Worm (Caenorhabditis elegans) whole organism, young adult: Measurements from ENCODE around the gene R11D1.12.

Experiments used
- B0261.1 ChIP-seq: sonication (generic microtip); optimal IDR thresholded peaks from 2 replicates; lab custom pipeline; 2016; ENCODE audit warnings: mild to moderate bottlenecking, missing genetic modification characterization, moderate library complexity, missing compliant biosample characterization
- B0336.3 ChIP-seq: fragments of 200-800 bp; sonication (Bioruptor generic); IDR thresholded peaks from 2 replicates; pipeline ENCODE4 v1.3.6; 2022; ENCODE audit warnings: missing genetic modification characterization, missing compliant biosample characterization
- C17E4.6 ChIP-seq: fragments of 200-800 bp; sonication (Bioruptor generic); IDR thresholded peaks from 2 replicates; pipeline ENCODE4 v1.3.6; 2022; ENCODE audit warnings: missing genetic modification reagents, missing genetic modification characterization, missing compliant biosample characterization
- F23B12.7 ChIP-seq: sonication (generic microtip); optimal IDR thresholded peaks from 2 replicates; lab custom pipeline; 2017; ENCODE audit warnings: missing genetic modification characterization, mild to moderate bottlenecking, missing compliant biosample characterization, antibody characterized with exemption, moderate library complexity; ENCODE audit not compliant: insufficient read depth
- T26A5.8 ChIP-seq: sonication (generic microtip); optimal IDR thresholded peaks from 2 replicates; lab custom pipeline; 2016; ENCODE audit warnings: missing genetic modification characterization, missing compliant biosample characterization
- Y53F4B.3 ChIP-seq: fragments of 200-800 bp; sonication (Bioruptor generic); IDR thresholded peaks from 2 replicates; pipeline ENCODE4 v1.3.6; 2022; ENCODE audit warnings: missing genetic modification reagents, missing genetic modification characterization, missing compliant biosample characterization
- Y53G8AR.9 ChIP-seq: fragments of 200-800 bp; sonication (Bioruptor generic); conservative IDR thresholded peaks from 2 replicates; pipeline ENCODE4 v1.3.6; 2022; ENCODE audit warnings: missing genetic modification reagents, missing genetic modification characterization, missing compliant biosample characterization
- Y67H2A.10 ChIP-seq: fragments of 200-800 bp; sonication (Bioruptor generic); conservative IDR thresholded peaks from 2 replicates; pipeline ENCODE4 v1.3.6; 2022; ENCODE audit warnings: missing genetic modification reagents, missing genetic modification characterization, missing compliant biosample characterization
- attf-3 ChIP-seq: fragments of 200-800 bp; sonication (Bioruptor generic); conservative IDR thresholded peaks from 2 replicates; pipeline ENCODE4 v1.3.6; 2022; ENCODE audit warnings: missing genetic modification reagents, missing genetic modification characterization, missing compliant biosample characterization
- attf-5 ChIP-seq: fragments of 200-800 bp; sonication (Bioruptor generic); optimal IDR thresholded peaks from 2 replicates; lab custom pipeline; 2018; ENCODE audit warnings: mild to moderate bottlenecking, missing genetic modification characterization, missing compliant biosample characterization
- bed-2 ChIP-seq: fragments of 200-800 bp; sonication (Bioruptor generic); IDR thresholded peaks from 2 replicates; pipeline ENCODE4 v1.3.6; 2022; ENCODE audit warnings: missing genetic modification reagents, missing genetic modification characterization, missing compliant biosample characterization
- ceh-100 ChIP-seq: fragments of 200-800 bp; sonication (Bioruptor generic); IDR thresholded peaks from 2 replicates; pipeline ENCODE4 v1.3.6; 2022; ENCODE audit warnings: missing genetic modification reagents, missing genetic modification characterization, missing compliant biosample characterization
- ceh-27 ChIP-seq: fragments of 200-800 bp; sonication (Bioruptor generic); optimal IDR thresholded peaks from 2 replicates; lab custom pipeline; 2018; ENCODE audit warnings: mild to moderate bottlenecking, missing genetic modification characterization, moderate library complexity, missing compliant biosample characterization
- ceh-58 ChIP-seq: fragments of 200-800 bp; sonication (Bioruptor generic); IDR thresholded peaks from 2 replicates; pipeline ENCODE4 v1.3.6; 2022; ENCODE audit warnings: missing genetic modification characterization, missing compliant biosample characterization
- ceh-79 ChIP-seq: sonication (generic microtip); optimal IDR thresholded peaks from 2 replicates; lab custom pipeline; 2017; ENCODE audit warnings: mild to moderate bottlenecking, missing genetic modification characterization, missing compliant biosample characterization
- ceh-91 ChIP-seq: fragments of 200-800 bp; sonication (Bioruptor generic); IDR thresholded peaks from 2 replicates; pipeline ENCODE4 v1.3.6; 2022; ENCODE audit warnings: missing genetic modification reagents, missing genetic modification characterization, missing compliant biosample characterization
- die-1 ChIP-seq: sonication (generic microtip); optimal IDR thresholded peaks from 2 replicates; lab custom pipeline; 2016; ENCODE audit warnings: missing genotype, mild to moderate bottlenecking, missing genetic modification characterization, missing compliant biosample characterization
- efl-1 ChIP-seq: fragments of 150-350 bp; optimal IDR thresholded peaks from 2 replicates; lab custom pipeline; 2014; ENCODE audit warnings: missing biosample characterization, missing genetic modification reagents, missing genetic modification characterization
- egl-18 ChIP-seq: fragments of 200-800 bp; sonication (Bioruptor generic); IDR thresholded peaks from 2 replicates; pipeline ENCODE4 v1.3.6; 2022; ENCODE audit warnings: missing genetic modification reagents, missing genetic modification characterization, missing compliant biosample characterization
- ets-4 ChIP-seq: fragments of 200-800 bp; sonication (Bioruptor generic); optimal IDR thresholded peaks from 2 replicates; lab custom pipeline; 2018; ENCODE audit warnings: mild to moderate bottlenecking, missing genetic modification characterization, missing compliant biosample characterization
- fkh-3 ChIP-seq: sonication (generic microtip); optimal IDR thresholded peaks from 2 replicates; lab custom pipeline; 2016; ENCODE audit warnings: mild to moderate bottlenecking, missing genetic modification characterization, missing compliant biosample characterization
- gei-17 ChIP-seq: fragments of 200-800 bp; sonication (Bioruptor generic); optimal IDR thresholded peaks from 2 replicates; lab custom pipeline; 2018; ENCODE audit warnings: mild to moderate bottlenecking, missing genetic modification characterization, missing compliant biosample characterization
- hmg-20 ChIP-seq: fragments of 200-800 bp; sonication (Bioruptor generic); IDR thresholded peaks from 2 replicates; pipeline ENCODE4 v1.3.6; 2022; ENCODE audit warnings: missing genetic modification reagents, missing genetic modification characterization, missing compliant biosample characterization
- hrde-1 ChIP-seq: sonication (generic microtip); optimal IDR thresholded peaks from 2 replicates; lab custom pipeline; 2016; ENCODE audit warnings: missing genetic modification characterization, mild to moderate bottlenecking, missing compliant biosample characterization, moderate library complexity, missing genotype, missing genetic modification reagents, borderline replicate concordance
- lag-1 ChIP-seq: fragments of 200-800 bp; sonication (Bioruptor generic); IDR thresholded peaks from 2 replicates; pipeline ENCODE4 v1.3.6; 2022; ENCODE audit warnings: missing genetic modification reagents, missing genetic modification characterization, missing compliant biosample characterization
- let-607 ChIP-seq, 2 experiments: fragments of 200-800 bp in 1 of 2; sonication (Bioruptor generic) in 1 of 2; sonication (generic microtip) in 1 of 2; optimal IDR thresholded peaks; 2 replicates each; lab custom pipeline; 2016 to 2018; ENCODE audit warnings: mild to moderate bottlenecking in 2 of 2, missing compliant biosample characterization in 2 of 2, missing genetic modification characterization in 2 of 2, moderate library complexity in 2 of 2, missing genotype in 1 of 2
- lin-26 ChIP-seq: fragments of 200-800 bp; sonication (Bioruptor generic); IDR thresholded peaks from 2 replicates; pipeline ENCODE4 v1.3.6; 2022; ENCODE audit warnings: missing genetic modification reagents, missing genetic modification characterization, missing compliant biosample characterization
- lin-35 ChIP-seq, 3 experiments: fragments of 150-350 bp in 2 of 3; sonication (generic microtip) in 1 of 3; optimal IDR thresholded peaks; 2 replicates each; lab custom pipeline; 2014 to 2018; ENCODE audit warnings: missing biosample characterization in 3 of 3, missing genetic modification characterization in 3 of 3, missing genetic modification reagents in 3 of 3
- lin-54 ChIP-seq: fragments of 200-800 bp; sonication (Bioruptor generic); optimal IDR thresholded peaks from 2 replicates; lab custom pipeline; 2018; ENCODE audit warnings: mild to moderate bottlenecking, missing genetic modification characterization, missing compliant biosample characterization
- lsy-27 ChIP-seq: sonication (generic microtip); optimal IDR thresholded peaks from 2 replicates; lab custom pipeline; 2017; ENCODE audit warnings: missing genetic modification characterization, mild to moderate bottlenecking, missing compliant biosample characterization, antibody characterized with exemption, missing genotype, borderline replicate concordance; ENCODE audit not compliant: insufficient read depth
- madf-6 ChIP-seq: fragments of 200-800 bp; sonication (Bioruptor generic); IDR thresholded peaks from 2 replicates; pipeline ENCODE4 v1.3.6; 2022; ENCODE audit warnings: missing genetic modification reagents, missing genetic modification characterization, missing compliant biosample characterization
- mcd-1 ChIP-seq: fragments of 200-800 bp; sonication (Bioruptor generic); IDR thresholded peaks from 2 replicates; pipeline ENCODE4 v1.3.6; 2022; ENCODE audit warnings: missing genetic modification reagents, missing genetic modification characterization, missing compliant biosample characterization
- mxl-1 ChIP-seq: sonication (generic microtip); optimal IDR thresholded peaks from 2 replicates; lab custom pipeline; 2016; ENCODE audit warnings: missing genetic modification characterization, missing compliant biosample characterization
- nhr-80 ChIP-seq: sonication (generic microtip); optimal IDR thresholded peaks from 2 replicates; lab custom pipeline; 2016; ENCODE audit warnings: missing genetic modification characterization, missing compliant biosample characterization
- rpc-1 ChIP-seq, 2 experiments: fragments of 150-350 bp in 1 of 2; sonication (generic microtip) in 1 of 2; optimal IDR thresholded peaks; 2 replicates each; lab custom pipeline; 2014 to 2018; ENCODE audit warnings: missing biosample characterization in 1 of 2, missing genetic modification characterization in 1 of 2, missing genetic modification reagents in 1 of 2, missing genotype in 1 of 2
- snpc-3.4 ChIP-seq: sonication (generic microtip); optimal IDR thresholded peaks from 2 replicates; lab custom pipeline; 2017; ENCODE audit warnings: missing genetic modification characterization, mild to moderate bottlenecking, missing compliant biosample characterization, antibody characterized with exemption, moderate library complexity, missing genotype, missing genetic modification reagents
- somi-1 ChIP-seq: fragments of 200-800 bp; sonication (Bioruptor generic); optimal IDR thresholded peaks from 2 replicates; lab custom pipeline; 2018; ENCODE audit warnings: mild to moderate bottlenecking, missing genetic modification characterization, missing compliant biosample characterization
- unc-130 ChIP-seq: sonication (generic microtip); optimal IDR thresholded peaks from 2 replicates; lab custom pipeline; 2016; ENCODE audit warnings: missing genetic modification reagents, missing genetic modification characterization, missing compliant biosample characterization
- ztf-18 ChIP-seq: sonication (generic microtip); optimal IDR thresholded peaks from 2 replicates; lab custom pipeline; 2016; ENCODE audit warnings: missing genotype, mild to moderate bottlenecking, missing genetic modification characterization, missing compliant biosample characterization
- ztf-3 ChIP-seq: fragments of 200-800 bp; sonication (Bioruptor generic); optimal IDR thresholded peaks from 2 replicates; lab custom pipeline; 2018; ENCODE audit warnings: mild to moderate bottlenecking, missing genetic modification characterization, missing compliant biosample characterization

Gene R11D1.12

DNA sequence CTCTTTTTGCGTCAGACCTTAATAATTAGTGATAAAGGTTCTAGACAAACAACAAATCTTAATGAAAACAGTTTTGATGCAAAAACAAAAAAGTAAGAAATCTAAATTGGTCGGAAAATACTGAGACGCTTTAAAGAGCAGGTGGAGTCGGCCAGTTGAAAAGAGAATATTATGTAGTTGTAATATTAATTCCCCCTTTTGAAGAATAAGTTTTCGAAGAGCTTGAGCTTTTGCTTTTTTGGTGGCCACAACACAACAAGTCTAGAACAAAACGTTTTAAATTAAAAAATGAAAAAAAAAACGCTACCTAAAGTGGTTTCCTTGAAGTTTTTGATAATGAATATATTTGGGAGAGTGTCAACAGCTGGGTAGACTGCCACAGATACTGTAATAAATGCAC lies 9.3 kb downstream of the R11D1.12 start, which contains the start of gene str-178:
str-178 (minus strand) TSS at position 101 of the 400 bp plus-strand sequence.
- TF ChIP-seq egl-18 (GFP tag; lab: Robert Waterston, UW) = no peak
- no peak for TF ChIP-seq mxl-1 (tag; lab: Kevin White, UChicago)
- no peak for TF ChIP-seq ceh-91 (GFP tag; lab: Robert Waterston, UW)
- no peak for TF ChIP-seq somi-1

DNA sequence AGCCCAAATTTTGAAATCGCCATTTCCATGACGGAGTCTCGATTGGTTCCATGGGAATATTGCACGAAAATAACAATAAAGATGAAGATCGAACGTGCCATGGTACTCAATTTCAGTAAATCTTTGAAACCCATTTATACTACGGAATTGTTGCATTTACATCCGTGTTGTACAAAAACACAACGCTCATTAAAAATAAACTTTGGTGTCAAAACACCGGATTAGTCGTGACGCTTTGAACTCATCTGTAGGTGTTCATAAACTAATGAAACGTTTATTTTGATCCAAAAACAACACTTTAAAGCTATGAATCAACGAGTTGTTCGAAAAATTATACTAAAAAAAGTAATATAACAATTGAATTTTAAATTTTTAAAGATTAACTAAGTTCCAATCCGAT lies 11.7 kb downstream of the R11D1.12 start, which contains the start of gene R11D1.4:
R11D1.4 (minus strand) TSS at position 101 of the 400 bp plus-strand sequence.
- TF ChIP-seq ets-4 (GFP tag; lab: Kevin White, UChicago) = no peak
- no peak for TF ChIP-seq snpc-3.4 (tag; lab: Kevin White, UChicago)
- TF ChIP-seq F23B12.7 (tag; lab: Kevin White, UChicago) = no peak
- TF ChIP-seq ceh-79 = no peak
- TF ChIP-seq lin-54 = no peak
- TF ChIP-seq hmg-20 (GFP tag; lab: Robert Waterston, UW) = no peak
- no peak for TF ChIP-seq hrde-1 (tag; lab: Kevin White, UChicago)
- TF ChIP-seq lsy-27 (tag; lab: Kevin White, UChicago) = no peak
- TF ChIP-seq efl-1 (GFP tag; lab: Kevin White, UChicago) = no peak
- no peak for TF ChIP-seq B0336.3 (GFP tag; lab: Robert Waterston, UW)
- TF ChIP-seq madf-6 (GFP tag; lab: Robert Waterston, UW) = no peak
- no peak for TF ChIP-seq ceh-58
- no peak for TF ChIP-seq lin-35 (GFP tag; optimal IDR thresholded peaks at IDR 0.05; lab: Kevin White, UChicago)
- TF ChIP-seq Y53F4B.3 = no peak
- no peak for TF ChIP-seq Y53G8AR.9 (GFP tag; lab: Robert Waterston, UW)

DNA sequence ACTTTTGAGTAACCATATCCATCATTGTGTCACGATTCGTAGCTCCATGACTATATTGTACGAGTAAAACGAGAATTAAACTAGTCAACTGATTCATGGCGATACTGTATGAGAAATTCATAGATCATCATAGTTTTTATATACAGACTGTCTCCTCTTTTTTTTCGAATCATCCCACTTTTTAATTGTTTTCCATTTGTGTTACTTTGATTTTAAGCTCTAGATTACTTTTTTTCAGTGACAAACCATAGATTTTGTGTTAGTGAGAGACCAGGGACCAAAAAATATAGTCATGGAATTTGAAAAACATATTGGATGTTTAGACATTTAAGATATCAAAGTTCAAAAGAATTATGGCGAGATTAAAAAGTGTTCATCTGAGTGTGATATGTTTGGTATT lies 13.8 kb downstream of the R11D1.12 start, which contains the start of gene R11D1.3:
R11D1.3 (minus strand) TSS at position 101 of the 400 bp plus-strand sequence.
- TF ChIP-seq lin-26 (no peak), let-607 (tag; optimal IDR thresholded peaks at IDR 0.05; lab: Kevin White, UChicago) (no peak), mxl-1 (tag; lab: Kevin White, UChicago) (no peak), unc-130 (GFP tag; lab: Kevin White, UChicago) (no peak), attf-5 (GFP tag; lab: Kevin White, UChicago) (no peak), T26A5.8 (tag; lab: Kevin White, UChicago) (no peak), gei-17 (GFP tag; lab: Kevin White, UChicago) (no peak)

DNA sequence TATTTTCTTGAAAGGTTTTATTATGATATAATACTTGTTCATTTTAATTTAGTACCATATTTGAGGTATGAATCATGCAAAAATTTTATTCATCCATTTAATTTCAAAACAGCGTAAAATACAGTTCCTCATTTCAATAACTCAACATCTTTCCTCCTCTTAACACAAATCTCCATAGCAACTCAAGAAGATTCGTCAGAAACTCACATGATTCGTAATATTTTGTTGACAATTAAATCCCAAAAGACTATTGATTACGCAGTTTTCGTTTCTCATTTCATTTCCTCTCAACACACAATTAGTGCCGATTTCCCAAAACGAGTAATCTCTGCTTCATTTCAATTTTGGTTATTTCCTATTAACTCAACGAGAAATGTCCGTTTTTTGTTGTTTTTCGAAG lies 17.5 kb downstream of the R11D1.12 start, which contains the start of gene R11D1.2:
R11D1.2 (plus strand) TSS at position 301 of the 400 bp plus-strand sequence.
- no peak for TF ChIP-seq lag-1 (GFP tag; lab: Robert Waterston, UW)
- TF ChIP-seq ceh-100 = no peak

DNA sequence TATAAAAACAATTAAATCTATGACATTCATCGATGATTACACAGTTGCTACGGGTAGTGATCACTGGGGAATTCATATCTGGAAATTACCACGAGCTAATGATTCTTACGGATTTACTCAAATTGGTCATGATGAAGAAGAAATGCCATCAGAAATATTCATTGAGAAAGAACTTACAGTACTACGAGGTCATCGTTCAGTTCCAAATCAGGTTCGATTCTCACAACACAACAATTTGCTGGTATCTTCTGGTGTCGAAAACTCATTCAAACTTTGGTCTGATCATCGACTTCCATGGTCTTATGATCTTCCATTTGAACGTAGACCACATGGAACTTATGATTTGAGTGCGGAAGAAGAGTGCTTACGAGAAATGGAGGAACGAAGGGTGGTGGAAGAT lies 19.3 kb downstream of the R11D1.12 start:
- TF ChIP-seq ceh-27 (no peak), Y67H2A.10 (no peak), gei-17 (GFP tag; lab: Kevin White, UChicago) (no peak), C17E4.6 (GFP tag; lab: Robert Waterston, UW) (no peak), nhr-80 (tag; lab: Kevin White, UChicago) (no peak), B0261.1 (tag; lab: Kevin White, UChicago) (no peak), ztf-18 (tag; lab: Kevin White, UChicago) (no peak), let-607 (tag; optimal IDR thresholded peaks at IDR 0.05; lab: Kevin White, UChicago) (no peak), mcd-1 (GFP tag; lab: Robert Waterston, UW) (no peak), bed-2 (GFP tag; lab: Robert Waterston, UW) (no peak), fkh-3 (tag; lab: Kevin White, UChicago) (no peak), F23B12.7 (tag; lab: Kevin White, UChicago) (no peak), lin-26 (no peak), attf-3 (GFP tag; lab: Robert Waterston, UW) (no peak), ztf-3 (GFP tag; lab: Kevin White, UChicago) (no peak), rpc-1 (optimal IDR thresholded peaks at IDR 0.05; lab: Kevin White, UChicago) (no peak), rpc-1 (tag; optimal IDR thresholded peaks at IDR 0.05; lab: Kevin White, UChicago) (no peak), die-1 (no peak)
- TF ChIP-seq, all 124 proteins: peak for 0
